Fruit fly (Drosophila melanogaster) whole organism: ENCODE measurements around the gene plx.

Experiments
- CG8478 ChIP-seq: fragments of >200 bp; optimal IDR thresholded peaks from 2 replicates; lab custom pipeline; 2018; ENCODE audit warnings: inconsistent platforms
- pan ChIP-seq: fragments of >200 bp; optimal IDR thresholded peaks from 2 replicates; lab custom pipeline; 2017
- psq ChIP-seq: fragments of >200 bp; optimal IDR thresholded peaks from 2 replicates; lab custom pipeline; 2017
- usp ChIP-seq: fragments of >200 bp; optimal IDR thresholded peaks from 2 replicates; lab custom pipeline; 2017; ENCODE audit warnings: missing biosample characterization, missing genetic modification characterization, mixed read lengths

dm6 chr3R:5654692-5655181, 30.9 kb upstream of the plx start, which contains the start of the genes elm and MED27:
- TF ChIP-seq psq (lab: Kevin White, UChicago) (no peak), pan (no peak), usp (GFP tag; lab: Kevin White, UChicago) (no peak), CG8478 (lab: Kevin White, UChicago) (no peak)
